Worm (Caenorhabditis elegans) whole organism, L1 larva: ENCODE measurements around the gene T24A6.1.

Experiments used
- C04F5.9 ChIP-seq: sonication (generic microtip); optimal IDR thresholded peaks from 2 replicates; lab custom pipeline; 2016; ENCODE audit warnings: missing genetic modification characterization, missing compliant biosample characterization
- C16A3.4 ChIP-seq: fragments of 150-350 bp; optimal IDR thresholded peaks from 2 replicates; lab custom pipeline; 2014; ENCODE audit warnings: missing biosample characterization, missing genetic modification characterization
- F16B12.6 ChIP-seq: fragments of 150-350 bp; optimal IDR thresholded peaks from 2 replicates; lab custom pipeline; 2014; ENCODE audit warnings: missing biosample characterization, missing genetic modification characterization
- aly-2 ChIP-seq: fragments of 150-350 bp; optimal IDR thresholded peaks from 2 replicates; lab custom pipeline; 2014; ENCODE audit warnings: missing biosample characterization, missing genetic modification characterization
- blmp-1 ChIP-seq: fragments of 150-350 bp; optimal IDR thresholded peaks from 2 replicates; lab custom pipeline; 2014; ENCODE audit warnings: missing biosample characterization, missing genetic modification characterization
- ceh-82 ChIP-seq, 3 experiments: fragments of 150-350 bp in 1 of 3; sonication (generic microtip) in 2 of 3; optimal IDR thresholded peaks; 2 replicates each; lab custom pipeline; 2014 to 2017; ENCODE audit warnings: missing biosample characterization in 3 of 3, missing genetic modification characterization in 3 of 3
- ceh-88 ChIP-seq: fragments of 200-800 bp; sonication (Bioruptor generic); IDR thresholded peaks from 2 replicates; pipeline ENCODE4 v1.3.6; 2022; ENCODE audit warnings: missing genetic modification characterization, missing compliant biosample characterization
- ces-1 ChIP-seq: fragments of 150-350 bp; optimal IDR thresholded peaks from 2 replicates; lab custom pipeline; 2014; ENCODE audit warnings: missing biosample characterization, missing genetic modification reagents, missing genetic modification characterization
- dpl-1 ChIP-seq, 3 experiments: fragments of 150-350 bp in 2 of 3; sonication (generic microtip) in 1 of 3; optimal IDR thresholded peaks; 2 replicates each; lab custom pipeline; 2014 to 2017; ENCODE audit warnings: missing biosample characterization in 3 of 3, missing genetic modification characterization in 3 of 3, missing genetic modification reagents in 3 of 3
- dsc-1 ChIP-seq: sonication (generic microtip); optimal IDR thresholded peaks from 2 replicates; lab custom pipeline; 2016; ENCODE audit warnings: mild to moderate bottlenecking, missing genetic modification characterization, missing compliant biosample characterization
- efl-1 ChIP-seq, 4 experiments: fragments of 150-350 bp; optimal IDR thresholded peaks in 3 of 4; peaks in 1 of 4; 1 replicate in 1 of 4; 2 replicates in 3 of 4; lab custom pipeline; 2014; ENCODE audit warnings: missing biosample characterization in 2 of 4, missing genetic modification characterization in 2 of 4, missing genetic modification reagents in 2 of 4
- egl-13 ChIP-seq: sonication (generic microtip); optimal IDR thresholded peaks from 2 replicates; lab custom pipeline; 2016; ENCODE audit warnings: missing genotype, missing genetic modification reagents, missing genetic modification characterization, missing compliant biosample characterization
- egl-27 ChIP-seq, 2 experiments: fragments of 150-350 bp in 1 of 2; sonication (generic microtip); optimal IDR thresholded peaks; 3 replicates each; lab custom pipeline; 2017 to 2018; ENCODE audit warnings: missing biosample characterization in 2 of 2, missing genetic modification characterization in 2 of 2, missing genetic modification reagents in 2 of 2
- elt-3 ChIP-seq, 6 experiments: fragments of 150-350 bp in 1 of 6; sonication (generic microtip); optimal IDR thresholded peaks; 2 replicates each; lab custom pipeline; 2017 to 2018; ENCODE audit warnings: missing biosample characterization in 6 of 6, missing genetic modification characterization in 6 of 6, inconsistent platforms in 1 of 6
- fkh-10 ChIP-seq: sonication (generic microtip); optimal IDR thresholded peaks from 2 replicates; lab custom pipeline; 2017; ENCODE audit warnings: missing biosample characterization, missing genetic modification reagents, missing genetic modification characterization
- fkh-4 ChIP-seq: sonication (generic microtip); optimal IDR thresholded peaks from 2 replicates; lab custom pipeline; 2016; ENCODE audit warnings: missing compliant biosample characterization, missing genetic modification characterization, borderline replicate concordance
- fkh-8 ChIP-seq: sonication (generic microtip); optimal IDR thresholded peaks from 2 replicates; lab custom pipeline; 2016; ENCODE audit warnings: mild to moderate bottlenecking, missing genetic modification characterization, missing compliant biosample characterization
- irx-1 ChIP-seq: sonication (generic microtip); optimal IDR thresholded peaks from 2 replicates; lab custom pipeline; 2016; ENCODE audit warnings: missing genetic modification characterization, missing compliant biosample characterization
- jun-1 ChIP-seq: fragments of 150-350 bp; optimal IDR thresholded peaks from 2 replicates; lab custom pipeline; 2014; ENCODE audit warnings: missing biosample characterization, missing genetic modification reagents, missing genetic modification characterization
- lin-14 ChIP-seq: fragments of 200-800 bp; sonication (Bioruptor generic); optimal IDR thresholded peaks from 2 replicates; lab custom pipeline; 2018; ENCODE audit warnings: mild to moderate bottlenecking, missing genetic modification characterization, moderate library complexity, missing compliant biosample characterization
- lin-15B ChIP-seq: fragments of 150-350 bp; sonication (generic microtip); optimal IDR thresholded peaks from 3 replicates; lab custom pipeline; 2014; ENCODE audit warnings: missing biosample characterization, missing genetic modification characterization
- lin-35 ChIP-seq, 2 experiments: fragments of 150-350 bp; optimal IDR thresholded peaks; 2 replicates each; lab custom pipeline; 2014; ENCODE audit warnings: missing biosample characterization in 2 of 2, missing genetic modification characterization in 2 of 2, missing genetic modification reagents in 2 of 2
- lsy-2 ChIP-seq, 2 experiments: fragments of 150-350 bp; optimal IDR thresholded peaks; 2 replicates each; lab custom pipeline; 2014; ENCODE audit warnings: missing biosample characterization in 2 of 2, missing genetic modification characterization in 2 of 2
- mab-9 ChIP-seq: fragments of 200-800 bp; sonication (Bioruptor generic); IDR thresholded peaks from 2 replicates; pipeline ENCODE4 v1.3.6; 2022; ENCODE audit warnings: missing genetic modification reagents, missing genetic modification characterization, missing compliant biosample characterization
- mep-1 ChIP-seq: fragments of 150-350 bp; optimal IDR thresholded peaks from 2 replicates; lab custom pipeline; 2014; ENCODE audit warnings: missing biosample characterization, missing genetic modification characterization
- nhr-20 ChIP-seq: sonication (generic microtip); optimal IDR thresholded peaks from 2 replicates; lab custom pipeline; 2016; ENCODE audit warnings: mild to moderate bottlenecking, missing genetic modification characterization, missing compliant biosample characterization
- nhr-77 ChIP-seq: fragments of 150-350 bp; optimal IDR thresholded peaks from 2 replicates; lab custom pipeline; 2014; ENCODE audit warnings: missing biosample characterization, missing genetic modification characterization
- nhr-85 ChIP-seq: sonication (generic microtip); peaks from one replicate; lab custom pipeline; 2016; ENCODE audit warnings: missing genetic modification characterization, inconsistent platforms, missing compliant biosample characterization
- nhr-90 ChIP-seq: sonication (generic microtip); optimal IDR thresholded peaks from 2 replicates; lab custom pipeline; 2016; ENCODE audit warnings: mild to moderate bottlenecking, missing genetic modification characterization, missing compliant biosample characterization; ENCODE audit not compliant: poor library complexity
- pag-3 ChIP-seq: sonication (generic microtip); optimal IDR thresholded peaks from 2 replicates; lab custom pipeline; 2017; ENCODE audit warnings: missing genetic modification characterization, mild to moderate bottlenecking, missing compliant biosample characterization, antibody characterized with exemption, borderline replicate concordance; ENCODE audit not compliant: insufficient read depth
- pax-3 ChIP-seq: fragments of 200-800 bp; sonication (Bioruptor generic); optimal IDR thresholded peaks from 2 replicates; lab custom pipeline; 2018; ENCODE audit warnings: mild to moderate bottlenecking, missing genetic modification characterization, moderate library complexity, missing compliant biosample characterization
- rnt-1 ChIP-seq: sonication (generic microtip); optimal IDR thresholded peaks from 2 replicates; lab custom pipeline; 2016; ENCODE audit warnings: mild to moderate bottlenecking, missing genetic modification characterization, moderate library complexity, missing compliant biosample characterization
- skn-1 ChIP-seq: fragments of 150-350 bp; optimal IDR thresholded peaks from 2 replicates; lab custom pipeline; 2014; ENCODE audit warnings: missing biosample characterization, missing genetic modification characterization
- snpc-4 ChIP-seq: fragments of 150-350 bp; optimal IDR thresholded peaks from 2 replicates; lab custom pipeline; 2014; ENCODE audit warnings: missing biosample characterization, missing genetic modification characterization
- sptf-1 ChIP-seq: fragments of 150-350 bp; optimal IDR thresholded peaks from 2 replicates; lab custom pipeline; 2014; ENCODE audit warnings: missing biosample characterization, missing genetic modification characterization
- sup-37 ChIP-seq: fragments of 200-800 bp; sonication (Bioruptor generic); optimal IDR thresholded peaks from 2 replicates; lab custom pipeline; 2018; ENCODE audit warnings: mild to moderate bottlenecking, missing genetic modification characterization, missing compliant biosample characterization
- swsn-7 ChIP-seq: sonication (generic microtip); optimal IDR thresholded peaks from 2 replicates; lab custom pipeline; 2016; ENCODE audit warnings: missing genetic modification characterization, missing compliant biosample characterization
- tbx-2 ChIP-seq: sonication (generic microtip); optimal IDR thresholded peaks from 2 replicates; lab custom pipeline; 2016; ENCODE audit warnings: missing genetic modification characterization, missing compliant biosample characterization
- tlp-1 ChIP-seq: fragments of 150-350 bp; optimal IDR thresholded peaks from 2 replicates; lab custom pipeline; 2014; ENCODE audit warnings: missing biosample characterization, missing genetic modification characterization
- unc-130 ChIP-seq: fragments of 150-350 bp; optimal IDR thresholded peaks from 2 replicates; lab custom pipeline; 2017; ENCODE audit warnings: missing biosample characterization, missing genetic modification characterization, inconsistent platforms
- unc-30 ChIP-seq: sonication (generic microtip); optimal IDR thresholded peaks from 2 replicates; lab custom pipeline; 2017; ENCODE audit warnings: missing biosample characterization, missing genetic modification characterization
- vab-15 ChIP-seq: sonication (generic microtip); optimal IDR thresholded peaks from 2 replicates; lab custom pipeline; 2017; ENCODE audit warnings: missing genotype, mild to moderate bottlenecking, missing genetic modification characterization, missing compliant biosample characterization
- xbp-1 ChIP-seq: sonication (generic microtip); optimal IDR thresholded peaks from 2 replicates; lab custom pipeline; 2016; ENCODE audit warnings: missing genetic modification characterization, missing compliant biosample characterization
- zag-1 ChIP-seq: fragments of 150-350 bp; optimal IDR thresholded peaks from 2 replicates; lab custom pipeline; 2014; ENCODE audit warnings: missing biosample characterization, missing genetic modification characterization
- zip-4 ChIP-seq: fragments of 200-800 bp; sonication (Bioruptor generic); optimal IDR thresholded peaks from 2 replicates; lab custom pipeline; 2018; ENCODE audit warnings: mild to moderate bottlenecking, missing genetic modification characterization, moderate library complexity, missing compliant biosample characterization
- ztf-11 ChIP-seq, 2 experiments: sonication (generic microtip); optimal IDR thresholded peaks; 2 replicates each; lab custom pipeline; 2016 to 2017; ENCODE audit warnings: missing genetic modification characterization in 2 of 2, missing biosample characterization in 1 of 2, missing compliant biosample characterization in 1 of 2

Gene T24A6.1

DNA sequence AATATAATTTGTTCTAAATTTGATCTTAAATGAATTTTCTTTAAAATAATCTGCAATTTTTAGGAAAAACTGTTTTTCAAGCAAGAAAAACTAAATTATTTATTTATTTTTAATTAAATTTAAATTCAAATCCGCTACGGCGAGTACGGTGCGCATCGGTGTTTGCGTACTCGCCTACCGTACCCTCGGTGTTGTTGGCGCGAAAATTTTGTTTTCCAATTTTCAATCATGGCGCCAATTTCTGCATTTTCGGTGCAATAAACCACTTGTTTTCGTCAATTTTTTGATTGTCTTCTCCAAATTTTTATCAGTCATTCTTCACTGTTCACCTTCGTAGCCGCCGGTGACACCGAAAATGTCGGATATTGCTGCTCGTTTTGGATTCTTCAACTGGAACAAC is 20.0 kb downstream of the T24A6.1 start, which contains the start of gene pygl-1:
TSS of gene pygl-1 (plus strand) at position 211 of the 400 bp plus-strand sequence.
- peak; percentile 46 to 73 for TF ChIP-seq efl-1 (optimal IDR thresholded peaks at IDR 0.05; lab: Kevin White, UChicago)
- TF ChIP-seq efl-1 (GFP tag; optimal IDR thresholded peaks at IDR 0.05 in 1 of 2; lab: Kevin White, UChicago), result peak; percentile 64 to 90
- no peak for TF ChIP-seq mab-9 (GFP tag; lab: Robert Waterston, UW)
- TF ChIP-seq egl-27 (tag; optimal IDR thresholded peaks at IDR 0.05; lab: Kevin White, UChicago), result no peak
- TF ChIP-seq jun-1 (tag; lab: Kevin White, UChicago), result no peak
- peak; percentile 32 for TF ChIP-seq F16B12.6
- TF ChIP-seq zip-4 (GFP tag; lab: Kevin White, UChicago), result no peak
- TF ChIP-seq lin-35 (GFP tag; optimal IDR thresholded peaks at IDR 0.05; lab: Kevin White, UChicago), result peak; percentile 6 to 54
- TF ChIP-seq blmp-1 (tag; lab: Kevin White, UChicago), result no peak
- no peak for TF ChIP-seq aly-2 (tag; lab: Kevin White, UChicago)
- TF ChIP-seq nhr-85 (tag; lab: Kevin White, UChicago), result no peak
- TF ChIP-seq tlp-1, result no peak
- TF ChIP-seq lsy-2 (tag; optimal IDR thresholded peaks at IDR 0.05; lab: Kevin White, UChicago), result peak; percentile 64 to 92
- TF ChIP-seq nhr-90 (tag; lab: Kevin White, UChicago), result no peak
- TF ChIP-seq ztf-11 (tag; optimal IDR thresholded peaks at IDR 0.05; lab: Kevin White, UChicago), result no peak
- peak in 2 of 3 experiments; percentile 24 to 70 for TF ChIP-seq dpl-1 (GFP tag; optimal IDR thresholded peaks at IDR 0.05; lab: Kevin White, UChicago)
- TF ChIP-seq lin-15B (tag; lab: Kevin White, UChicago), result no peak

DNA sequence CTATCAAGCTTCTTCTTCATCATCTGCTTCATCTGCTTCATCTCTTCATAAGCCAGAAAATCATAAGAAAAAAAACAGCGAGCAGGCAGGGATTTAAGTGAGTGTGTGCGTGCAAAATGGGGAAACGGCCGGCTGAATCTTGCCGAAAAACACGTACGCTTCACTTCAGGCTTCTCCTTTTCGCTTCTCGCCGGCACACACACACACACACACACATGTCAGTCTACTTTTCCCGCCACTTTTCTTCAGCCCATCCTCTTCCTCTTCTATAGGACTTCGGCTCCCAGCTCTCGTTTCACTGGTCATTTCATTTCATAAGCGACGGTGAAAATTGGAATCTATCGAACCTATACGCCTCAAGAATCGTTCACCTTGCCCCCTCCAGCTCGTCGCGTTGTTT is 20.4 kb downstream of the T24A6.1 start:
- no peak for TF ChIP-seq rnt-1 (tag; lab: Kevin White, UChicago)
- peak; percentile 27 for TF ChIP-seq fkh-8
- no peak for TF ChIP-seq nhr-85 (tag; lab: Kevin White, UChicago)
- peak in 1 of 3 experiments; percentile 11 for TF ChIP-seq dpl-1 (GFP tag; optimal IDR thresholded peaks at IDR 0.05; lab: Kevin White, UChicago)
- TF ChIP-seq sptf-1 (tag; lab: Kevin White, UChicago), result no peak
- TF ChIP-seq snpc-4, result no peak
- no peak for TF ChIP-seq aly-2 (tag; lab: Kevin White, UChicago)
- TF ChIP-seq egl-13, result no peak
- no peak for TF ChIP-seq efl-1 (optimal IDR thresholded peaks at IDR 0.05; lab: Kevin White, UChicago)
- TF ChIP-seq efl-1 (GFP tag; optimal IDR thresholded peaks at IDR 0.05 in 1 of 2; lab: Kevin White, UChicago), result peak in 1 of 2 experiments; percentile 88
- TF ChIP-seq fkh-4 (tag; lab: Kevin White, UChicago), result no peak
- no peak for TF ChIP-seq irx-1 (tag; lab: Kevin White, UChicago)
- TF ChIP-seq ceh-82 (tag; optimal IDR thresholded peaks at IDR 0.05; lab: Kevin White, UChicago), result no peak
- TF ChIP-seq lin-35 (GFP tag; optimal IDR thresholded peaks at IDR 0.05; lab: Kevin White, UChicago), result no peak
- TF ChIP-seq nhr-90 (tag; lab: Kevin White, UChicago), result no peak
- no peak for TF ChIP-seq tbx-2 (tag; lab: Kevin White, UChicago)
- no peak for TF ChIP-seq F16B12.6
- TF ChIP-seq lin-14 (GFP tag; lab: Kevin White, UChicago), result peak; percentile 29
- no peak for TF ChIP-seq pax-3
- no peak for TF ChIP-seq ceh-88 (GFP tag; lab: Robert Waterston, UW)
- TF ChIP-seq zag-1 (tag; lab: Kevin White, UChicago), result no peak
- TF ChIP-seq vab-15 (tag; lab: Kevin White, UChicago), result no peak
- TF ChIP-seq dsc-1 (tag; lab: Kevin White, UChicago), result peak; percentile 6
- no peak for TF ChIP-seq sup-37 (GFP tag; lab: Kevin White, UChicago)
- TF ChIP-seq unc-30, result no peak
- no peak for TF ChIP-seq ces-1 (GFP tag; lab: Kevin White, UChicago)
- no peak for TF ChIP-seq lin-15B (tag; lab: Kevin White, UChicago)
- no peak for TF ChIP-seq lsy-2 (tag; optimal IDR thresholded peaks at IDR 0.05; lab: Kevin White, UChicago)

DNA sequence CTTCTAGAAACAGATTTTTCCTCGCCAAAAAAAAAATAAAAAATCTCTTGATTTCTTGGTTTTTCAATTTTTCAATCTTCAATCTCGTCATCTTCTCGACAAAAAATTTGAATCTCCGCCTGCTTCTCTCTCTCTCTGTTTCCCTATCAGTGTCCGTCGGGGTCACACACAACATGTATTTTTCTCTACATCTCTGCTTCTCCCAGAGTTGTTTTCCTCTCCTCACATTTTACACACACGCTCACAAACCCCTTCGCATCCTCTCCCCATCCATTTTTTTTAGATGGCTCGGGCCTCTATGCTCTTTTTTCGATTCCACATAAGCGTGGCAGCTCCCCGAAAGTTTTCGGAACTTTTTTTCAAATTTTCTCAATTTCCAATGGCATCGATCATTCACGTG is 21.0 kb downstream of the T24A6.1 start:
- TF ChIP-seq xbp-1 (tag; lab: Kevin White, UChicago) (peak; percentile 8), unc-30 (no peak), nhr-77 (tag; lab: Kevin White, UChicago) (peak; percentile 25), skn-1 (peak; percentile 27), C16A3.4 (tag; lab: Kevin White, UChicago) (peak; percentile 15), rnt-1 (tag; lab: Kevin White, UChicago) (peak; percentile 55), ztf-11 (tag; optimal IDR thresholded peaks at IDR 0.05; lab: Kevin White, UChicago) (no peak), dpl-1 (GFP tag; optimal IDR thresholded peaks at IDR 0.05; lab: Kevin White, UChicago) (peak; percentile 62 to 81 (median 65)), nhr-85 (tag; lab: Kevin White, UChicago) (peak; percentile 57), pag-3 (tag; lab: Kevin White, UChicago) (no peak), lin-15B (tag; lab: Kevin White, UChicago) (peak; percentile 86), lin-14 (GFP tag; lab: Kevin White, UChicago) (peak; percentile 85), nhr-20 (tag; lab: Kevin White, UChicago) (peak; percentile 67), unc-130 (tag; lab: Kevin White, UChicago) (peak; percentile 16), mep-1 (tag; lab: Kevin White, UChicago) (peak; percentile 61), tbx-2 (tag; lab: Kevin White, UChicago) (peak; percentile 23), swsn-7 (tag; lab: Kevin White, UChicago) (peak; percentile 32), elt-3 (tag; optimal IDR thresholded peaks at IDR 0.05; lab: Kevin White, UChicago) (peak in 2 of 6 experiments; percentile 1 to 14), fkh-10 (GFP tag; lab: Kevin White, UChicago) (peak; percentile 12), C04F5.9 (tag; lab: Kevin White, UChicago) (no peak), lsy-2 (tag; optimal IDR thresholded peaks at IDR 0.05; lab: Kevin White, UChicago) (peak; percentile 42 to 64), irx-1 (tag; lab: Kevin White, UChicago) (no peak)
